Fruit fly (Drosophila melanogaster) whole organism, embryonic: ENCODE data around the gene Aps.

Experiments used
- ATbp ChIP-seq: fragments of 200-800 bp; sonication (Bioruptor generic); optimal IDR thresholded peaks from 2 replicates; lab custom pipeline; 2017; ENCODE audit warnings: missing biosample characterization, mild to moderate bottlenecking, missing genetic modification characterization, missing genetic modification reagents
- Abd-B ChIP-seq: fragments of 200-800 bp; sonication (Bioruptor generic); optimal IDR thresholded peaks from 2 replicates; lab custom pipeline; 2018; ENCODE audit warnings: missing biosample characterization, mild to moderate bottlenecking, missing genetic modification characterization, moderate library complexity
- Adf1 ChIP-seq: fragments of 200-800 bp; sonication (Bioruptor generic); IDR thresholded peaks from 2 replicates; pipeline ENCODE4 v1.3.6; 2022; ENCODE audit warnings: missing biosample characterization, missing genetic modification characterization
- Atf-2 ChIP-seq: fragments of 200-800 bp; sonication (Bioruptor generic); optimal IDR thresholded peaks from 2 replicates; lab custom pipeline; 2016; ENCODE audit warnings: missing biosample characterization, missing genetic modification characterization
- CG10209 ChIP-seq: fragments of 200-800 bp; sonication (Bioruptor generic); optimal IDR thresholded peaks from 3 replicates; lab custom pipeline; 2017; ENCODE audit warnings: missing biosample characterization, mild to moderate bottlenecking, missing genetic modification characterization, missing genetic modification reagents
- CG10274 ChIP-seq: fragments of 200-800 bp; sonication (Bioruptor generic); optimal IDR thresholded peaks from 3 replicates; lab custom pipeline; 2017; ENCODE audit warnings: missing biosample characterization, mild to moderate bottlenecking, missing genetic modification characterization
- CG11398 ChIP-seq: fragments of 200-800 bp; sonication (Bioruptor generic); optimal IDR thresholded peaks from 2 replicates; lab custom pipeline; 2016; ENCODE audit warnings: missing biosample characterization, missing genetic modification characterization
- CG11504 ChIP-seq: fragments of 200-800 bp; sonication (Bioruptor generic); optimal IDR thresholded peaks from 3 replicates; lab custom pipeline; 2019; ENCODE audit warnings: missing biosample characterization, mild to moderate bottlenecking, missing genetic modification characterization, moderate library complexity
- CG11723 ChIP-seq: fragments of 200-800 bp; sonication (Bioruptor generic); optimal IDR thresholded peaks from 2 replicates; lab custom pipeline; 2017; ENCODE audit warnings: missing biosample characterization, mild to moderate bottlenecking, missing genetic modification characterization
- CG12744 ChIP-seq: fragments of 200-800 bp; sonication (Bioruptor generic); optimal IDR thresholded peaks from 2 replicates; lab custom pipeline; 2016; ENCODE audit warnings: missing biosample characterization, missing genetic modification characterization
- CG13287 ChIP-seq: fragments of 200-800 bp; sonication (Bioruptor generic); IDR thresholded peaks from 2 replicates; pipeline ENCODE4 v1.3.6; 2022; ENCODE audit warnings: missing biosample characterization, missing genetic modification characterization; ENCODE audit not compliant: partially characterized antibody
- CG15514 ChIP-seq: fragments of 200-800 bp; sonication (Bioruptor generic); optimal IDR thresholded peaks from 3 replicates; lab custom pipeline; 2017; ENCODE audit warnings: missing biosample characterization, missing genetic modification characterization, mild to moderate bottlenecking, moderate library complexity, missing genetic modification reagents
- CG16813 ChIP-seq: fragments of 200-800 bp; sonication (Bioruptor generic); IDR thresholded peaks from 3 replicates; pipeline ENCODE4 v1.3.6; 2022; ENCODE audit warnings: missing biosample characterization, missing genetic modification characterization; ENCODE audit not compliant: partially characterized antibody
- CG1792 ChIP-seq: fragments of 200-800 bp; sonication (Bioruptor generic); optimal IDR thresholded peaks from 2 replicates; lab custom pipeline; 2016; ENCODE audit warnings: missing biosample characterization, missing genetic modification characterization
- CG31441 ChIP-seq: fragments of 200-800 bp; sonication (Bioruptor generic); IDR thresholded peaks from 2 replicates; pipeline ENCODE4 v1.3.6; 2022; ENCODE audit warnings: missing biosample characterization, missing genetic modification characterization
- CG3838 ChIP-seq: fragments of 200-800 bp; sonication (Bioruptor generic); optimal IDR thresholded peaks from 3 replicates; lab custom pipeline; 2016; ENCODE audit warnings: missing biosample characterization, missing genetic modification characterization
- CG4617 ChIP-seq: fragments of 200-800 bp; sonication (Bioruptor generic); optimal IDR thresholded peaks from 3 replicates; lab custom pipeline; 2016; ENCODE audit warnings: missing biosample characterization, missing genetic modification characterization, borderline replicate concordance
- Deaf1 ChIP-seq: fragments of 200-800 bp; optimal IDR thresholded peaks from 3 replicates; lab custom pipeline; 2019; ENCODE audit warnings: missing biosample characterization, mild to moderate bottlenecking, missing genetic modification characterization, moderate library complexity
- Dip3 ChIP-seq: fragments of 200-800 bp; sonication (Bioruptor generic); optimal IDR thresholded peaks from 3 replicates; lab custom pipeline; 2016; ENCODE audit warnings: missing biosample characterization, missing genetic modification characterization
- E2f2 ChIP-seq: fragments of 200-800 bp; sonication (Bioruptor generic); IDR thresholded peaks from 2 replicates; pipeline ENCODE4 v1.3.6; 2022; ENCODE audit warnings: missing biosample characterization, missing genetic modification characterization
- HHEX ChIP-seq: fragments of 200-800 bp; sonication (Bioruptor generic); optimal IDR thresholded peaks from 3 replicates; lab custom pipeline; 2017; ENCODE audit warnings: missing biosample characterization, mild to moderate bottlenecking, missing genetic modification characterization, missing genetic modification reagents
- Hey ChIP-seq: fragments of 200-800 bp; sonication (Bioruptor generic); optimal IDR thresholded peaks from 3 replicates; lab custom pipeline; 2018; ENCODE audit warnings: missing biosample characterization, mild to moderate bottlenecking, missing genetic modification characterization
- Hr51 ChIP-seq, 2 experiments: fragments of 200-800 bp; sonication (Bioruptor generic); optimal IDR thresholded peaks; 2 replicates in 1 of 2; 3 replicates in 1 of 2; lab custom pipeline; 2016 to 2018; ENCODE audit warnings: missing biosample characterization in 2 of 2, missing genetic modification characterization in 2 of 2, mild to moderate bottlenecking in 1 of 2, moderate library complexity in 1 of 2
- Max ChIP-seq: fragments of 200-800 bp; sonication (Bioruptor generic); optimal IDR thresholded peaks from 2 replicates; lab custom pipeline; 2016; ENCODE audit warnings: missing biosample characterization, mild to moderate bottlenecking, missing genetic modification characterization
- Meics ChIP-seq: fragments of 200-800 bp; sonication (Bioruptor generic); optimal IDR thresholded peaks from 2 replicates; lab custom pipeline; 2017; ENCODE audit warnings: missing biosample characterization, mild to moderate bottlenecking, missing genetic modification characterization
- NFAT ChIP-seq: fragments of 200-800 bp; sonication (Bioruptor generic); IDR thresholded peaks from 2 replicates; pipeline ENCODE4 v1.3.6; 2022; ENCODE audit warnings: missing biosample characterization, missing genetic modification characterization
- NK7.1 ChIP-seq: fragments of 200-800 bp; sonication (Bioruptor generic); optimal IDR thresholded peaks from 3 replicates; lab custom pipeline; 2016; ENCODE audit warnings: missing biosample characterization, missing genetic modification characterization
- NfI ChIP-seq: fragments of 200-800 bp; sonication (Bioruptor generic); optimal IDR thresholded peaks from 3 replicates; lab custom pipeline; 2018; ENCODE audit warnings: missing biosample characterization, mild to moderate bottlenecking, missing genetic modification characterization, moderate library complexity
- Optix ChIP-seq: fragments of 200-800 bp; sonication (Bioruptor generic); IDR thresholded peaks from 3 replicates; pipeline ENCODE4 v1.3.6; 2022; ENCODE audit warnings: missing biosample characterization, missing genetic modification characterization
- Sry-β ChIP-seq: fragments of 200-800 bp; sonication (Bioruptor generic); optimal IDR thresholded peaks from 2 replicates; lab custom pipeline; 2018; ENCODE audit warnings: missing biosample characterization, mild to moderate bottlenecking, missing genetic modification characterization, moderate library complexity
- Xbp1 ChIP-seq: fragments of 200-800 bp; sonication (Bioruptor generic); optimal IDR thresholded peaks from 3 replicates; lab custom pipeline; 2016; ENCODE audit warnings: missing biosample characterization, mild to moderate bottlenecking, missing genetic modification characterization
- ase ChIP-seq: fragments of 200-800 bp; sonication (Bioruptor generic); IDR thresholded peaks from 3 replicates; pipeline ENCODE4 v1.3.6; 2022; ENCODE audit warnings: missing biosample characterization, missing genetic modification characterization
- chn ChIP-seq: fragments of 200-800 bp; sonication (Bioruptor generic); optimal IDR thresholded peaks from 2 replicates; lab custom pipeline; 2016; ENCODE audit warnings: missing biosample characterization, missing genetic modification characterization
- corto ChIP-seq: fragments of 200-800 bp; sonication (Bioruptor generic); optimal IDR thresholded peaks from 2 replicates; lab custom pipeline; 2016; ENCODE audit warnings: missing biosample characterization, mild to moderate bottlenecking, missing genetic modification characterization, moderate library complexity
- fd3F ChIP-seq: fragments of 200-800 bp; sonication (Bioruptor generic); optimal IDR thresholded peaks from 2 replicates; lab custom pipeline; 2018; ENCODE audit warnings: missing biosample characterization, mild to moderate bottlenecking, missing genetic modification characterization, moderate library complexity
- hbn ChIP-seq: fragments of 200-800 bp; sonication (Bioruptor generic); IDR thresholded peaks from 2 replicates; pipeline ENCODE4 v1.3.6; 2022; ENCODE audit warnings: missing biosample characterization, missing genetic modification characterization; ENCODE audit not compliant: partially characterized antibody
- knrl ChIP-seq: fragments of 200-800 bp; sonication (Bioruptor generic); IDR thresholded peaks from 3 replicates; pipeline ENCODE4 v1.3.6; 2022; ENCODE audit warnings: missing biosample characterization, missing genetic modification characterization; ENCODE audit not compliant: partially characterized antibody
- otp ChIP-seq: fragments of 200-800 bp; sonication (Bioruptor generic); IDR thresholded peaks from 3 replicates; pipeline ENCODE4, ENCODE4 v1.3.6; 2022; ENCODE audit warnings: missing biosample characterization, missing genetic modification characterization
- pan ChIP-seq, 4 experiments: fragments of >200 bp in 3 of 4; fragments of 200-800 bp in 1 of 4; sonication (Bioruptor generic) in 1 of 4; optimal IDR thresholded peaks in 3 of 4; IDR thresholded peaks in 1 of 4; 2 replicates each; pipeline versions ENCODE4 v1.3.6 to Lab custom; 2017 to 2022; ENCODE audit warnings: missing biosample characterization in 2 of 4, missing genetic modification characterization in 2 of 4, mixed read lengths in 1 of 4
- rib ChIP-seq: fragments of 200-800 bp; sonication (Bioruptor generic); IDR thresholded peaks from 2 replicates; pipeline ENCODE4 v1.3.6; 2022; ENCODE audit warnings: missing biosample characterization, missing genetic modification characterization
- sc ChIP-seq, 3 experiments: fragments of >200 bp in 2 of 3; fragments of 200-800 bp in 1 of 3; sonication (Bioruptor generic) in 1 of 3; optimal IDR thresholded peaks; 2 replicates in 2 of 3; 3 replicates in 1 of 3; lab custom pipeline; 2017; ENCODE audit warnings: mild to moderate bottlenecking in 1 of 3, missing biosample characterization in 1 of 3, missing genetic modification characterization in 1 of 3, missing genetic modification reagents in 1 of 3
- sob ChIP-seq: fragments of 200-800 bp; sonication (Bioruptor generic); IDR thresholded peaks from 2 replicates; pipeline ENCODE4 v1.3.6; 2022; ENCODE audit warnings: missing biosample characterization, missing genetic modification characterization
- stc ChIP-seq: fragments of 200-800 bp; sonication (Bioruptor generic); IDR thresholded peaks from 2 replicates; pipeline ENCODE4 v1.3.6; 2022; ENCODE audit warnings: missing biosample characterization, missing genetic modification characterization
- tna ChIP-seq: fragments of 200-800 bp; sonication (Bioruptor generic); IDR thresholded peaks from 2 replicates; pipeline ENCODE4 v1.3.6; 2022; ENCODE audit warnings: missing biosample characterization, missing genetic modification characterization; ENCODE audit not compliant: partially characterized antibody
- unc-4 ChIP-seq: fragments of 200-800 bp; sonication (Bioruptor generic); IDR thresholded peaks from 2 replicates; pipeline ENCODE4 v1.3.6; 2022; ENCODE audit warnings: missing biosample characterization, missing genetic modification characterization; ENCODE audit not compliant: partially characterized antibody
- zen2 ChIP-seq: fragments of 200-800 bp; sonication (Bioruptor generic); IDR thresholded peaks from 3 replicates; pipeline ENCODE4 v1.3.6; 2022; ENCODE audit warnings: missing biosample characterization, missing genetic modification characterization; ENCODE audit not compliant: partially characterized antibody

The Aps gene

DNA sequence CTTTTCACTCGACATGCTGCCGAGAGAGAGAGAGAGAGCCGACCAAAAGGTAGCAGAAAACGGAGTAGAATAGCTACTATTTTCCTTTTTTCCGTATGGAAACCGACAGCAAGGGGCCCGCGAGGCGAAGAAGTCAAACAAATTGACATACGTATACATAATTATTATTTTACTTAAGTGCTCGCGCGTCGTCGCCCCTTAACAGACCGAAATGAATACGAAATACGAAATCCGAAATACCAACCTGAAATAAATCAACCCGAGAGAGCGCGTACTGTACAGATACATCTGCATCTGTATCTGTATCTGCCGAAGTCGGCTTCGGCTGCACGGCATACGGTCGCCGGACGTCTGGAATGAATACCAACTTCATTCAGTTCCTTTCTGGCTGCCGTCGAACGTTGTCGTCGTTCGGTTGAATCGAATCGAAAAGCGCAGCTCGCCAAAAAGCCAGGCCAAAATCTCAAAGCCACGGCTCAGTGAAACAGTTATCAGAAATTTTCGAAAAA is 41.4 kb downstream of the Aps start (continued):
- TF ChIP-seq CG10209 (peak; percentile 31), ase (GFP tag; lab: Robert Waterston, UW) (0 out of 3 replicates have a peak, but pooled peaks have one; percentile 25), Optix (0 out of 3 replicates have a peak, but pooled peaks have one; percentile 35), NfI (GFP tag; lab: Kevin White, UChicago) (peak; percentile 45), unc-4 (peak; percentile 37; the same call in 1 of the 2 replicates), HHEX (peak; percentile 21), knrl (GFP tag; lab: Robert Waterston, UW) (peak; percentile 42; the same call in 1 of the 3 replicates), otp (GFP tag; lab: Robert Waterston, UW) (peak; percentile 82), CG11723 (no peak), CG15514 (GFP tag; lab: Kevin White, UChicago) (peak; percentile 35), sob (GFP tag; lab: Robert Waterston, UW) (peak; percentile 41; the same call in 1 of the 2 replicates), Abd-B (no peak), CG11504 (tag; lab: Kevin White, UChicago) (peak; percentile 62), corto (GFP tag; lab: Kevin White, UChicago) (peak; percentile 64), Hey (tag; lab: Kevin White, UChicago) (peak; percentile 94), CG31441 (GFP tag; lab: Robert Waterston, UW) (no peak; the same call in 1 of the 2 replicates), CG12744 (GFP tag; lab: Kevin White, UChicago) (peak; percentile 8), E2f2 (GFP tag; lab: Robert Waterston, UW) (peak; percentile 35; the same call in 1 of the 2 replicates), CG3838 (GFP tag; lab: Kevin White, UChicago) (peak; percentile 33), tna (GFP tag; lab: Robert Waterston, UW) (peak; percentile 82), Atf-2 (GFP tag; lab: Kevin White, UChicago) (peak; percentile 5), fd3F (peak; percentile 2), CG1792 (GFP tag; lab: Kevin White, UChicago) (peak; percentile 46), CG11398 (GFP tag; lab: Kevin White, UChicago) (peak; percentile 18), chn (GFP tag; lab: Kevin White, UChicago) (peak; percentile 46), Max (GFP tag; lab: Kevin White, UChicago) (peak; percentile 11), CG13287 (peak; percentile 48), Sry-β (GFP tag; lab: Kevin White, UChicago) (no peak), Dip3 (GFP tag; lab: Kevin White, UChicago) (peak; percentile 46), pan (optimal IDR thresholded peaks at IDR 0.05; lab: Kevin White, UChicago) (no peak), pan (GFP tag; optimal IDR thresholded peaks at IDR 0.05 in 1 of 2, IDR thresholded peaks at IDR 0.05 in 1 of 2) (peak in 1 of 2 experiments; percentile 60), CG4617 (GFP tag; lab: Kevin White, UChicago) (no peak), Xbp1 (GFP tag; lab: Kevin White, UChicago) (peak; percentile 3), Meics (peak; percentile 47), rib (peak; percentile 79), CG16813 (GFP tag; lab: Robert Waterston, UW) (peak; percentile 50; the same call in 2 of the 3 replicates), Deaf1 (tag; lab: Kevin White, UChicago) (peak; percentile 99), stc (GFP tag; lab: Robert Waterston, UW) (0 out of 2 replicates have a peak, but pooled peaks have one; percentile 38), Adf1 (GFP tag; lab: Robert Waterston, UW) (peak; percentile 89), sc (optimal IDR thresholded peaks at IDR 0.05; lab: Kevin White, UChicago) (no peak), sc (GFP tag; optimal IDR thresholded peaks at IDR 0.05; lab: Kevin White, UChicago) (no peak), Hr51 (GFP tag; optimal IDR thresholded peaks at IDR 0.05; lab: Kevin White, UChicago) (peak; percentile 18 to 59), ATbp (GFP tag; lab: Kevin White, UChicago) (peak; percentile 20), NFAT (GFP tag; lab: Robert Waterston, UW) (peak; percentile 64), hbn (GFP tag; lab: Robert Waterston, UW) (no peak), NK7.1 (GFP tag; lab: Kevin White, UChicago) (peak; percentile 28), CG10274 (GFP tag; lab: Kevin White, UChicago) (no peak), zen2 (GFP tag; lab: Robert Waterston, UW) (no peak)
